Fruit fly (Drosophila melanogaster): Measurements from ENCODE around the gene 4E-T.

The 4E-T gene

DNA sequence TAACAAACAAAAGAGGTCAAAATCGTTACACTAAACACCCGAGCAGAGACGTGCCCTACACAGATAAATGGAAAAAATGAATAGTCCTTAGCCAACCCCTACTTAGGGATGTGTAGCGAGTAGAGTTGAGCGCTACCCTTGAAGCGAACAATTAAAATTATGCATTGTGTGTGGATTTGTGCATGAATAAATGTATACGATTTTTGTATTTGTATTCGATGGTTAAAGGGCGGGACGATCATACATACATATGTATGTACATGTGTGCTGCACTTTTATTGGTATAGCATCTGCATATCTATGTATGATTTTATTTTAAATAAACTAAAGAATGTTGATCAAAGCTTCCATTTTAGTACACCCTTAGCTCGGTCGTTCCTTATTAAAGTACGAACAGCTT lies 23.0 kb upstream of the 4E-T start (continued):
- TF ChIP-seq fd102C (GFP tag; optimal IDR thresholded peaks at IDR 0.05) (no peak), CG10959 (GFP tag; IDR thresholded peaks at IDR 0.05) (no peak), CG8944 (GFP tag; optimal IDR thresholded peaks at IDR 0.05) (no peak), psq (GFP tag; optimal IDR thresholded peaks at IDR 0.05) (no peak), Aef1 (GFP tag; IDR thresholded peaks at IDR 0.05) (no peak), MTF-1 (GFP tag; optimal IDR thresholded peaks at IDR 0.05; ENCODE audit: borderline replicate concordance) (no peak), ewg (GFP tag; optimal IDR thresholded peaks at IDR 0.05) (no peak), gcm2 (GFP tag; optimal IDR thresholded peaks at IDR 0.05) (no peak), NK7.1 (GFP tag; optimal IDR thresholded peaks at IDR 0.05) (no peak), Doc2 (GFP tag; IDR thresholded peaks at IDR 0.05) (no peak), CG12236 (GFP tag; optimal IDR thresholded peaks at IDR 0.05) (no peak), CG1233 (GFP tag; optimal IDR thresholded peaks at IDR 0.05) (no peak), CG33213 (GFP tag; optimal IDR thresholded peaks at IDR 0.05) (no peak), mirr (GFP tag; optimal IDR thresholded peaks at IDR 0.05) (no peak), cwo (GFP tag; optimal IDR thresholded peaks at IDR 0.05) (no peak), CG8281 (tag; optimal IDR thresholded peaks at IDR 0.05) (no peak), CG13287 (GFP tag; IDR thresholded peaks at IDR 0.05; ENCODE audit: partially characterized antibody) (no peak), pros (GFP tag; optimal IDR thresholded peaks at IDR 0.05) (peak; percentile 56), CG15479 (GFP tag; optimal IDR thresholded peaks at IDR 0.05) (peak; percentile 49), Meics (GFP tag; optimal IDR thresholded peaks at IDR 0.05) (no peak), mld (GFP tag; IDR thresholded peaks at IDR 0.05; ENCODE audit: partially characterized antibody) (no peak), h (optimal IDR thresholded peaks at IDR 0.05) (no peak), bbx (GFP tag; IDR thresholded peaks at IDR 0.05; ENCODE audit: partially characterized antibody) (0 out of 2 replicates have a peak, but pooled peaks have one; percentile 23), exex (tag; optimal IDR thresholded peaks at IDR 0.05) (no peak), HLH4C (GFP tag; IDR thresholded peaks at IDR 0.05; ENCODE audit: partially characterized antibody) (no peak), Mes4 (GFP tag; optimal IDR thresholded peaks at IDR 0.05) (no peak), Nf-YB (GFP tag; optimal IDR thresholded peaks at IDR 0.05) (peak; percentile 56), HHEX (GFP tag; optimal IDR thresholded peaks at IDR 0.05) (no peak), Hmx (GFP tag; optimal IDR thresholded peaks at IDR 0.05) (no peak), run (tag; optimal IDR thresholded peaks at IDR 0.05) (no peak), Nf-YA (GFP tag; IDR thresholded peaks at IDR 0.05) (no peak), Hr3 (GFP tag; optimal IDR thresholded peaks at IDR 0.05) (no peak), Abd-B (GFP tag; optimal IDR thresholded peaks at IDR 0.05) (no peak), lab (GFP tag; optimal IDR thresholded peaks at IDR 0.05) (no peak), toy (GFP tag; IDR thresholded peaks at IDR 0.05) (no peak), CG10543 (GFP tag; optimal IDR thresholded peaks at IDR 0.05) (no peak), CG14710 (tag; optimal IDR thresholded peaks at IDR 0.05) (no peak), Dip2 (GFP tag; IDR thresholded peaks at IDR 0.05) (no peak), sqz (GFP tag; optimal IDR thresholded peaks at IDR 0.05) (no peak), CG11456 (GFP tag; IDR thresholded peaks at IDR 0.05) (no peak)

DNA sequence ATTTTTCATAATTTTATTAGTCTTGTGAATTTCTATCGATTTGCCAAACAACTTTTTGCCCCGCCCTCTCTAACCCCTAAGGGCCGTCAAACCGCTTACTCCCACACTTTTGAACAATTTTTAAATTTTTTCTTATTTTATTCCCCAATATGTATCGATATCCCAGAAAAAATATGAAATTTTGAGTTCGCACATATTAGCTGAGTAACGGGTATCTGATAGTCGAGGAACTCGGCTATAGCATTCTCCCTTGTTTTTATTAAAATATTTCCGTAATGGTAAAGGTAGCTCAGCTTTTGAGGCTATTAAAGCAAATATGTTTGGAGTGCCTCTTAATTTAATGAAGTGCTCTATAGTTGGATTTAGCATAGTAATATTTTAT lies 22.3 kb upstream of the 4E-T start:
- TF ChIP-seq ci (GFP tag; IDR thresholded peaks at IDR 0.05) (no peak), Scr (GFP tag; IDR thresholded peaks at IDR 0.05; ENCODE audit: partially characterized antibody) (peak; percentile 45; the same call in 1 of the 2 replicates), cwo (GFP tag; optimal IDR thresholded peaks at IDR 0.05) (no peak), CG15011 (GFP tag; optimal IDR thresholded peaks at IDR 0.05) (no peak), CG8281 (tag; optimal IDR thresholded peaks at IDR 0.05) (no peak), inv (GFP tag; IDR thresholded peaks at IDR 0.05; ENCODE audit: partially characterized antibody) (peak; percentile 35; the same call in 1 of the 2 replicates), Abd-B (GFP tag; optimal IDR thresholded peaks at IDR 0.05) (no peak), tna (GFP tag; IDR thresholded peaks at IDR 0.05; ENCODE audit: partially characterized antibody) (peak; percentile 54; the same call in 1 of the 2 replicates), CG7372 (GFP tag; IDR thresholded peaks at IDR 0.05) (no peak), Opbp (GFP tag; IDR thresholded peaks at IDR 0.05; ENCODE audit: partially characterized antibody) (peak; percentile 54; the same call in 1 of the 3 replicates), CG14860 (GFP tag; IDR thresholded peaks at IDR 0.05; ENCODE audit: partially characterized antibody) (peak; percentile 76), vnd (GFP tag; IDR thresholded peaks at IDR 0.05; ENCODE audit: partially characterized antibody) (peak; percentile 43; the same call in 1 of the 3 replicates), lov (optimal IDR thresholded peaks at IDR 0.05) (no peak), lov (GFP tag; IDR thresholded peaks at IDR 0.05) (no peak), sens (GFP tag) (peak; percentile 52)
